Fruit fly (Drosophila melanogaster) whole organism, prepupa: ENCODE results near the gene CG7183.
A peak's percentile ranks its signal among the peaks of the same experiment; 100 is the strongest.

Source experiments
- Blimp-1 ChIP-seq: fragments of 200-800 bp; sonication (Bioruptor generic); optimal IDR thresholded peaks from 3 replicates; lab custom pipeline; 2017; ENCODE audit warnings: missing biosample characterization, missing genetic modification characterization, mild to moderate bottlenecking, moderate library complexity, missing genetic modification reagents
- CG10669 ChIP-seq: fragments of 200-800 bp; sonication (Bioruptor generic); optimal IDR thresholded peaks from 3 replicates; lab custom pipeline; 2018; ENCODE audit warnings: missing biosample characterization, mild to moderate bottlenecking, missing genetic modification characterization, moderate library complexity
- CG11294 ChIP-seq: fragments of 200-800 bp; sonication (Bioruptor generic); IDR thresholded peaks from 2 replicates; pipeline ENCODE4 v1.3.6; 2022; ENCODE audit warnings: missing biosample characterization, missing genetic modification characterization
- CG11762 ChIP-seq: fragments of 200-800 bp; sonication (Bioruptor generic); optimal IDR thresholded peaks from 3 replicates; lab custom pipeline; 2016; ENCODE audit warnings: missing biosample characterization, missing genetic modification characterization; ENCODE audit not compliant: insufficient read depth
- CG11902 ChIP-seq: fragments of 200-800 bp; sonication (Bioruptor generic); optimal IDR thresholded peaks from 3 replicates; lab custom pipeline; 2016; ENCODE audit warnings: missing biosample characterization, missing genetic modification characterization
- CG15336 ChIP-seq: fragments of 200-800 bp; sonication (Bioruptor generic); IDR thresholded peaks from 2 replicates; pipeline ENCODE4 v1.3.6; 2022; ENCODE audit warnings: missing biosample characterization, missing genetic modification characterization
- CG16779 ChIP-seq: fragments of 200-800 bp; sonication (Bioruptor generic); optimal IDR thresholded peaks from 3 replicates; lab custom pipeline; 2017; ENCODE audit warnings: missing biosample characterization, mild to moderate bottlenecking, missing genetic modification characterization
- CG3032 ChIP-seq: fragments of 200-800 bp; optimal IDR thresholded peaks from 2 replicates; lab custom pipeline; 2019; ENCODE audit warnings: missing biosample characterization, mild to moderate bottlenecking, missing genetic modification characterization, moderate library complexity
- CG31627 ChIP-seq: fragments of 200-800 bp; sonication (Bioruptor generic); optimal IDR thresholded peaks from 3 replicates; lab custom pipeline; 2016; ENCODE audit warnings: missing biosample characterization, missing genetic modification characterization
- CG32006 ChIP-seq: fragments of 200-800 bp; sonication (Bioruptor generic); optimal IDR thresholded peaks from 3 replicates; lab custom pipeline; 2017; ENCODE audit warnings: missing biosample characterization, mild to moderate bottlenecking, missing genetic modification characterization
- CG34406 ChIP-seq: fragments of 200-800 bp; sonication (Bioruptor generic); optimal IDR thresholded peaks from 3 replicates; lab custom pipeline; 2016; ENCODE audit warnings: missing biosample characterization, missing genetic modification characterization
- CG4318 ChIP-seq: fragments of 200-800 bp; sonication (Bioruptor generic); optimal IDR thresholded peaks from 3 replicates; lab custom pipeline; 2017; ENCODE audit warnings: missing biosample characterization, mild to moderate bottlenecking, missing genetic modification characterization
- CG6276 ChIP-seq: fragments of 200-800 bp; sonication (Bioruptor generic); optimal IDR thresholded peaks from 2 replicates; lab custom pipeline; 2017; ENCODE audit warnings: missing biosample characterization, mild to moderate bottlenecking, missing genetic modification characterization
- CG6792 ChIP-seq: fragments of 200-800 bp; sonication (Bioruptor generic); optimal IDR thresholded peaks from 3 replicates; lab custom pipeline; 2016; ENCODE audit warnings: missing biosample characterization, missing genetic modification characterization
- CG7368 ChIP-seq: fragments of 200-800 bp; sonication (Bioruptor generic); optimal IDR thresholded peaks from 3 replicates; lab custom pipeline; 2016; ENCODE audit warnings: missing biosample characterization, missing genetic modification characterization
- CG8119 ChIP-seq: fragments of 200-800 bp; sonication (Bioruptor generic); IDR thresholded peaks from 3 replicates; pipeline ENCODE4 v1.3.6; 2022; ENCODE audit warnings: missing biosample characterization, missing genetic modification characterization
- CG8319 ChIP-seq: fragments of 200-800 bp; sonication (Bioruptor generic); optimal IDR thresholded peaks from 3 replicates; lab custom pipeline; 2016; ENCODE audit warnings: missing biosample characterization, missing genetic modification characterization
- CG9139 ChIP-seq: fragments of 200-800 bp; sonication (Bioruptor generic); optimal IDR thresholded peaks from 3 replicates; lab custom pipeline; 2017; ENCODE audit warnings: missing biosample characterization, mild to moderate bottlenecking, missing genetic modification characterization
- Eip75B ChIP-seq: fragments of 200-800 bp; sonication (Bioruptor generic); optimal IDR thresholded peaks from 3 replicates; lab custom pipeline; 2016; ENCODE audit warnings: missing biosample characterization, missing genetic modification characterization
- Eip78C ChIP-seq: fragments of 200-800 bp; sonication (Bioruptor generic); peaks from one replicate; lab custom pipeline; 2016; ENCODE audit warnings: missing biosample characterization, missing genetic modification characterization
- Eip93F ChIP-seq: fragments of 200-800 bp; sonication (Bioruptor generic); optimal IDR thresholded peaks from 2 replicates; lab custom pipeline; 2016; ENCODE audit warnings: missing biosample characterization, mild to moderate bottlenecking, missing genetic modification characterization
- Ets21C ChIP-seq: fragments of 200-800 bp; sonication (Bioruptor generic); optimal IDR thresholded peaks from 3 replicates; lab custom pipeline; 2016; ENCODE audit warnings: missing biosample characterization, missing genetic modification characterization
- Ets96B ChIP-seq: fragments of 200-800 bp; optimal IDR thresholded peaks from 2 replicates; lab custom pipeline; 2019; ENCODE audit warnings: missing biosample characterization, mild to moderate bottlenecking, missing genetic modification characterization, moderate library complexity
- Gug ChIP-seq: fragments of 200-800 bp; sonication (Bioruptor generic); IDR thresholded peaks from 2 replicates; pipeline ENCODE4 v1.3.6; 2022; ENCODE audit warnings: missing biosample characterization, missing genetic modification characterization
- Hr38 ChIP-seq: sonication (Bioruptor generic); optimal IDR thresholded peaks from 2 replicates; lab custom pipeline; 2016; ENCODE audit warnings: missing biosample characterization, missing genetic modification characterization
- Hr39 ChIP-seq: fragments of 200-800 bp; sonication (Bioruptor generic); optimal IDR thresholded peaks from 2 replicates; lab custom pipeline; 2016; ENCODE audit warnings: missing biosample characterization, missing genetic modification characterization
- Hr4 ChIP-seq: fragments of 200-800 bp; sonication (Bioruptor generic); optimal IDR thresholded peaks from 3 replicates; lab custom pipeline; 2016; ENCODE audit warnings: missing biosample characterization, missing genetic modification characterization
- Lpt ChIP-seq: fragments of 200-800 bp; sonication (Bioruptor generic); optimal IDR thresholded peaks from 3 replicates; lab custom pipeline; 2016; ENCODE audit warnings: missing biosample characterization, missing genetic modification characterization
- Met ChIP-seq: fragments of 200-800 bp; sonication (Bioruptor generic); optimal IDR thresholded peaks from 3 replicates; lab custom pipeline; 2016; ENCODE audit warnings: missing biosample characterization, missing genetic modification characterization
- OdsH ChIP-seq: fragments of 200-800 bp; sonication (Bioruptor generic); optimal IDR thresholded peaks from 3 replicates; lab custom pipeline; 2016; ENCODE audit warnings: missing biosample characterization, missing genetic modification characterization
- Smox ChIP-seq: fragments of 200-800 bp; sonication (Bioruptor generic); optimal IDR thresholded peaks from 3 replicates; lab custom pipeline; 2016; ENCODE audit warnings: missing biosample characterization, missing genetic modification characterization
- Sox102F ChIP-seq: fragments of 200-800 bp; sonication (Bioruptor generic); optimal IDR thresholded peaks from 2 replicates; lab custom pipeline; 2016; ENCODE audit warnings: missing biosample characterization, mild to moderate bottlenecking, missing genetic modification characterization
- Sox14 ChIP-seq: fragments of 200-800 bp; sonication (Bioruptor generic); optimal IDR thresholded peaks from 3 replicates; lab custom pipeline; 2016; ENCODE audit warnings: missing biosample characterization, missing genetic modification characterization
- Sox15 ChIP-seq: fragments of 200-800 bp; sonication (Bioruptor generic); optimal IDR thresholded peaks from 3 replicates; lab custom pipeline; 2016; ENCODE audit warnings: missing biosample characterization, missing genetic modification characterization
- achi ChIP-seq: fragments of 200-800 bp; sonication (Bioruptor generic); optimal IDR thresholded peaks from 3 replicates; lab custom pipeline; 2016; ENCODE audit warnings: missing biosample characterization, missing genetic modification characterization
- acj6 ChIP-seq: fragments of 200-800 bp; sonication (Bioruptor generic); optimal IDR thresholded peaks from 3 replicates; lab custom pipeline; 2016; ENCODE audit warnings: missing biosample characterization, missing genetic modification characterization
- cyc ChIP-seq: fragments of 200-800 bp; sonication (Bioruptor generic); optimal IDR thresholded peaks from 3 replicates; lab custom pipeline; 2016; ENCODE audit warnings: missing biosample characterization, missing genetic modification characterization
- dac ChIP-seq: fragments of 200-800 bp; sonication (Bioruptor generic); optimal IDR thresholded peaks from 2 replicates; lab custom pipeline; 2017; ENCODE audit warnings: missing biosample characterization, mild to moderate bottlenecking, missing genetic modification characterization
- dsx ChIP-seq: fragments of 200-800 bp; optimal IDR thresholded peaks from 3 replicates; lab custom pipeline; 2019; ENCODE audit warnings: missing biosample characterization, mild to moderate bottlenecking, missing genetic modification characterization, moderate library complexity; ENCODE audit not compliant: poor library complexity, severe bottlenecking
- eg ChIP-seq: fragments of 200-800 bp; sonication (Bioruptor generic); IDR thresholded peaks from 3 replicates; pipeline ENCODE4 v1.3.6; 2022; ENCODE audit warnings: missing biosample characterization, missing genetic modification characterization
- esn ChIP-seq: fragments of 200-800 bp; sonication (Bioruptor generic); optimal IDR thresholded peaks from 2 replicates; lab custom pipeline; 2016; ENCODE audit warnings: missing biosample characterization, mild to moderate bottlenecking, missing genetic modification characterization, moderate library complexity
- fd85E ChIP-seq: fragments of 200-800 bp; sonication (Bioruptor generic); optimal IDR thresholded peaks from 3 replicates; lab custom pipeline; 2016; ENCODE audit warnings: missing biosample characterization, missing genetic modification characterization
- fkh ChIP-seq: fragments of 200-800 bp; sonication (Bioruptor generic); optimal IDR thresholded peaks from 3 replicates; lab custom pipeline; 2017; ENCODE audit warnings: missing biosample characterization, mild to moderate bottlenecking, missing genetic modification characterization, moderate library complexity
- lz ChIP-seq: fragments of 200-800 bp; sonication (Bioruptor generic); optimal IDR thresholded peaks from 3 replicates; lab custom pipeline; 2016; ENCODE audit warnings: missing biosample characterization, missing genetic modification characterization
- net ChIP-seq: fragments of 200-800 bp; sonication (Bioruptor generic); optimal IDR thresholded peaks from 3 replicates; lab custom pipeline; 2016; ENCODE audit warnings: missing biosample characterization, missing genetic modification characterization
- pdm3 ChIP-seq: fragments of 200-800 bp; sonication (Bioruptor generic); optimal IDR thresholded peaks from 3 replicates; lab custom pipeline; 2016; ENCODE audit warnings: missing biosample characterization, missing genetic modification characterization
- salr ChIP-seq, 2 experiments: fragments of 200-800 bp; sonication (Bioruptor generic); optimal IDR thresholded peaks; 3 replicates each; lab custom pipeline; 2016 to 2018; ENCODE audit warnings: missing biosample characterization in 2 of 2, missing genetic modification characterization in 2 of 2, mild to moderate bottlenecking in 1 of 2
- spab ChIP-seq: fragments of 200-800 bp; sonication (Bioruptor generic); optimal IDR thresholded peaks from 2 replicates; lab custom pipeline; 2017; ENCODE audit warnings: missing biosample characterization, mild to moderate bottlenecking, missing genetic modification characterization, missing genetic modification reagents
- ss ChIP-seq, 2 experiments: fragments of 200-800 bp; sonication (Bioruptor generic); optimal IDR thresholded peaks; 2 replicates in 1 of 2; 3 replicates in 1 of 2; lab custom pipeline; 2017 to 2018; ENCODE audit warnings: mild to moderate bottlenecking in 2 of 2, missing biosample characterization in 2 of 2, missing genetic modification characterization in 2 of 2, moderate library complexity in 1 of 2
- svp ChIP-seq: fragments of 200-800 bp; sonication (Bioruptor generic); peaks from one replicate; lab custom pipeline; 2016; ENCODE audit warnings: missing biosample characterization, missing genetic modification characterization
- topi ChIP-seq: fragments of 200-800 bp; sonication (Bioruptor generic); optimal IDR thresholded peaks from 3 replicates; lab custom pipeline; 2016; ENCODE audit warnings: missing biosample characterization, missing genetic modification characterization
- vri ChIP-seq: fragments of 200-800 bp; sonication (Bioruptor generic); optimal IDR thresholded peaks from 3 replicates; lab custom pipeline; 2016; ENCODE audit warnings: missing biosample characterization, mild to moderate bottlenecking, missing genetic modification characterization

Gene CG7183

DNA sequence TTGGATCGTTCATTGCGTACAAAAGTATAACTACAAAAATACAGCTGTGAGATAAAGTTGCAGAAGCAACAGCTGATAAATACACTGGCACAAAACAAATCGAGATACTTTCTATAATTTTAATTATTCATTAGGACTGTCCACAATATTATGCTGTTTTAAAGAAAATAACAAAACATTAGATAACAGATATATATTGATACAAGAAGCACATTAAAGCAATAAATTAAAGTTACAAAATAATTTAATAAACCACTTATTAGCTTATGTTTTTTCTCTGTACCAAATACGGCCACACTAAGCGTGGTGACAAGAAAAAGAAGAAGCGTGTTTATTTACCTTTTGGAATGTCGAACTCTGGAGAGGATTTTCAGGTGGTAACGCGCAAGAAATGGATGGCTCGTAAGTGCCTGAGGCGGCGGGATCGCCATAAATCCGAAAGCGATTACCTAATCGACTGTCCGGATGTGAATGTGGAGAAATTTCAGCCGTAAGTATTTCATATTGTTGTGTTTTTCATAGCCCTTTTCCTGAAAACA is at the start of gene CG7183, which contains the start of gene CG7988:
Gene CG7183, minus strand, starts transcription at position 489 of the 539 bp plus-strand sequence.
Gene CG7988, plus strand, starts transcription at position 316 of the 539 bp plus-strand sequence.
- TF ChIP-seq fkh, result peak; percentile 98
- TF ChIP-seq CG9139, result peak; percentile 93
- peak; percentile 99 for TF ChIP-seq eg (GFP tag; lab: Robert Waterston, UW)
- peak; percentile 97 for TF ChIP-seq achi (GFP tag; lab: Kevin White, UChicago)
- peak; percentile 97 for TF ChIP-seq Sox15 (GFP tag; lab: Kevin White, UChicago)
- peak; percentile 98 for TF ChIP-seq topi
- peak; percentile 82 for TF ChIP-seq Eip93F (GFP tag; lab: Kevin White, UChicago)
- peak; percentile 98 for TF ChIP-seq Ets96B (tag; lab: Kevin White, UChicago)
- TF ChIP-seq Eip75B (GFP tag; lab: Kevin White, UChicago), result peak; percentile 98
- peak; percentile 95 for TF ChIP-seq Sox102F (GFP tag; lab: Kevin White, UChicago)
- TF ChIP-seq CG3032 (tag; lab: Kevin White, UChicago), result peak; percentile 99
- TF ChIP-seq Hr38 (GFP tag; lab: Kevin White, UChicago), result peak; percentile 60
- peak; percentile 80 for TF ChIP-seq dac (GFP tag; lab: Kevin White, UChicago)
- TF ChIP-seq fd85E (GFP tag; lab: Kevin White, UChicago), result no peak
- peak; percentile 98 for TF ChIP-seq CG32006 (GFP tag; lab: Kevin White, UChicago)
- TF ChIP-seq lz (GFP tag; lab: Kevin White, UChicago), result peak; percentile 99
- TF ChIP-seq ss (GFP tag; optimal IDR thresholded peaks at IDR 0.05; lab: Kevin White, UChicago), result peak; percentile 86 to 95
- peak; percentile 99 for TF ChIP-seq Eip78C (GFP tag; lab: Kevin White, UChicago)
- peak; percentile 99 for TF ChIP-seq OdsH (GFP tag; lab: Kevin White, UChicago)
- TF ChIP-seq Hr4, result peak; percentile 98
- peak; percentile 98 for TF ChIP-seq Met
- TF ChIP-seq salr (GFP tag; optimal IDR thresholded peaks at IDR 0.05; lab: Kevin White, UChicago), result peak; percentile 92 to 97
- peak; percentile 95 for TF ChIP-seq CG8319
- peak; percentile 97 for TF ChIP-seq dsx (GFP tag; lab: Kevin White, UChicago)
- peak; percentile 97 for TF ChIP-seq cyc
- TF ChIP-seq CG11294 (GFP tag; lab: Robert Waterston, UW), result peak; percentile 97
- peak; percentile 88 for TF ChIP-seq CG6276
- no peak for TF ChIP-seq CG4318
- TF ChIP-seq Gug (GFP tag; lab: Robert Waterston, UW), result peak; percentile 99
- TF ChIP-seq Blimp-1, result peak; percentile 85
- peak; percentile 93 for TF ChIP-seq CG7368
- peak; percentile 92 for TF ChIP-seq Lpt (GFP tag; lab: Kevin White, UChicago)
- peak; percentile 99 for TF ChIP-seq svp (GFP tag; lab: Kevin White, UChicago)
- TF ChIP-seq acj6 (GFP tag; lab: Kevin White, UChicago), result peak; percentile 98
- peak; percentile 99 for TF ChIP-seq CG31627 (GFP tag; lab: Kevin White, UChicago)
- TF ChIP-seq CG11762, result peak; percentile 92
- TF ChIP-seq pdm3 (GFP tag; lab: Kevin White, UChicago), result peak; percentile 99
- TF ChIP-seq Ets21C, result peak; percentile 97
- TF ChIP-seq net (GFP tag; lab: Kevin White, UChicago), result peak; percentile 97
- peak; percentile 89 for TF ChIP-seq CG16779
- TF ChIP-seq vri (GFP tag; lab: Kevin White, UChicago), result no peak
- TF ChIP-seq CG11902 (GFP tag; lab: Kevin White, UChicago), result peak; percentile 95
- peak; percentile 97 for TF ChIP-seq CG15336 (GFP tag; lab: Robert Waterston, UW)
- TF ChIP-seq CG34406 (GFP tag; lab: Kevin White, UChicago), result peak; percentile 98
- peak; percentile 98 for TF ChIP-seq Sox14 (GFP tag; lab: Kevin White, UChicago)
- peak; percentile 97 for TF ChIP-seq CG8119 (GFP tag; lab: Robert Waterston, UW)
- peak; percentile 98 for TF ChIP-seq CG6792 (GFP tag; lab: Kevin White, UChicago)
- TF ChIP-seq spab (GFP tag; lab: Kevin White, UChicago), result peak; percentile 90
- TF ChIP-seq esn (GFP tag; lab: Kevin White, UChicago), result peak; percentile 99
- peak; percentile 98 for TF ChIP-seq Smox (GFP tag; lab: Kevin White, UChicago)
- TF ChIP-seq CG10669 (GFP tag; lab: Kevin White, UChicago), result peak; percentile 97
- TF ChIP-seq Hr39 (GFP tag; lab: Kevin White, UChicago), result peak; percentile 98
